Worm (Caenorhabditis elegans): ENCODE measurements around the gene Y17D7C.1.

DNA sequence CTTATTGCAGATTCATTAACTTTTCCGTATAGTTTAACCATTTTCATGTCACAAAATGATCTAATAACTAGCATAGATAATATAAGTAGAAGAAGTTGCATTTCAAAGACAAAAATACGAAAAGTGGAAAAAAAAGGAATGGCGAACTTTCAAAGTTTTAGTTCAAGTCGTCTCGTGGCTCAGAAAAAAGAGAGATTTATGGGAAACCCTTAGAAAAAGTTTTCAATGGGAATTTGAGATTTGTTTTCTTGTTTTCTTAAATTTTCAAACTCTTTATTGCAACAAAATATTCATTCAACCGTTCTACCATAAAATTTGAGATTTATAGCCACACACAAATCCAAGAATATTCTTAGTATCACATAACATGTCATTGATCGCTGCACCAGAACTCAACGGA is 35.7 kb downstream of the Y17D7C.1 start, which contains the start of gene clec-250:
- TF ChIP-seq ztf-29 (GFP tag; IDR thresholded peaks at IDR 0.05): no peak
- TF ChIP-seq med-1 (GFP tag; optimal IDR thresholded peaks at IDR 0.05; ENCODE audit: insufficient read depth): no peak
- TF ChIP-seq flt-1 (GFP tag; IDR thresholded peaks at IDR 0.05): no peak
- TF ChIP-seq T22C8.4 (GFP tag; IDR thresholded peaks at IDR 0.05): no peak
- TF ChIP-seq klf-2 (GFP tag; conservative IDR thresholded peaks at IDR 0.05): no peak
- TF ChIP-seq ztf-23 (GFP tag; IDR thresholded peaks at IDR 0.05): no peak
- TF ChIP-seq tab-1 (GFP tag; IDR thresholded peaks at IDR 0.05): no peak
- no peak for TF ChIP-seq ref-1 (GFP tag; conservative IDR thresholded peaks at IDR 0.05)
- no peak for TF ChIP-seq cog-1 (tag; optimal IDR thresholded peaks at IDR 0.05)
